Fruit fly (Drosophila melanogaster): ENCODE results near the gene Rala.

Rala gene

dm6 chrX:3686469-3687410 lies 32.7 kb downstream of the Rala start (continued):
- peak; percentile 68 for TF ChIP-seq kni (GFP tag; optimal IDR thresholded peaks at IDR 0.05)
- peak; percentile 78 for TF ChIP-seq Blimp-1 (GFP tag; optimal IDR thresholded peaks at IDR 0.05)
- TF ChIP-seq CG4424 (GFP tag; optimal IDR thresholded peaks at IDR 0.05), result peak; percentile 62
- peak; percentile 55 for TF ChIP-seq Hsf (GFP tag; optimal IDR thresholded peaks at IDR 0.05)
- no peak for TF ChIP-seq CG3281 (GFP tag; optimal IDR thresholded peaks at IDR 0.05)
- TF ChIP-seq ind (GFP tag; optimal IDR thresholded peaks at IDR 0.05), result peak; percentile 62
- TF ChIP-seq Optix (GFP tag; IDR thresholded peaks at IDR 0.05), result peak; percentile 67; the same call in 1 of the 3 replicates
- TF ChIP-seq CG9876 (GFP tag; optimal IDR thresholded peaks at IDR 0.05), result no peak
- TF ChIP-seq exex (tag; optimal IDR thresholded peaks at IDR 0.05), result no peak
- TF ChIP-seq ab (GFP tag; optimal IDR thresholded peaks at IDR 0.05), result peak; percentile 50
- peak; percentile 15 for TF ChIP-seq Deaf1 (tag; optimal IDR thresholded peaks at IDR 0.05)
- TF ChIP-seq NK7.1 (GFP tag; optimal IDR thresholded peaks at IDR 0.05), result peak; percentile 26
- TF ChIP-seq kay (GFP tag; optimal IDR thresholded peaks at IDR 0.05), result peak; percentile 35
- TF ChIP-seq CG10209 (GFP tag; optimal IDR thresholded peaks at IDR 0.05), result peak; percentile 54
- TF ChIP-seq crol (GFP tag; IDR thresholded peaks at IDR 0.05), result peak; percentile 91
- no peak for TF ChIP-seq sima (GFP tag; optimal IDR thresholded peaks at IDR 0.05)
- TF ChIP-seq lab (GFP tag; optimal IDR thresholded peaks at IDR 0.05), result peak; percentile 46
- peak; percentile 45 for TF ChIP-seq her (GFP tag; optimal IDR thresholded peaks at IDR 0.05)
- TF ChIP-seq Fer3 (tag; optimal IDR thresholded peaks at IDR 0.05), result peak; percentile 43
- TF ChIP-seq peb (GFP tag; IDR thresholded peaks at IDR 0.05), result peak; percentile 75
- 0 out of 2 replicates have a peak, but pooled peaks have one; percentile 9 for TF ChIP-seq CG32532 (GFP tag; IDR thresholded peaks at IDR 0.05)
- peak; percentile 5 for TF ChIP-seq Hand (GFP tag; optimal IDR thresholded peaks at IDR 0.05)
- peak; percentile 79 for TF ChIP-seq CG6689 (GFP tag; IDR thresholded peaks at IDR 0.05)
- TF ChIP-seq CG6272 (GFP tag; IDR thresholded peaks at IDR 0.05), result peak; percentile 42
- peak; percentile 63 for TF ChIP-seq CG10267 (tag; optimal IDR thresholded peaks at IDR 0.05)
- TF ChIP-seq Bteb2 (GFP tag; optimal IDR thresholded peaks at IDR 0.05), result no peak
- TF ChIP-seq gfzf (GFP tag; optimal IDR thresholded peaks at IDR 0.05), result no peak
- TF ChIP-seq Atf-2 (GFP tag; optimal IDR thresholded peaks at IDR 0.05), result peak; percentile 24
- peak; percentile 56 for TF ChIP-seq CG14441 (GFP tag; IDR thresholded peaks at IDR 0.05)
- no peak for TF ChIP-seq cad (GFP tag; optimal IDR thresholded peaks at IDR 0.05)
- TF ChIP-seq psq (GFP tag; optimal IDR thresholded peaks at IDR 0.05), result no peak
- TF ChIP-seq CG30403 (GFP tag; optimal IDR thresholded peaks at IDR 0.05), result peak; percentile 56
- peak; percentile 67 for TF ChIP-seq jumu (GFP tag; optimal IDR thresholded peaks at IDR 0.05)
- TF ChIP-seq CG11696 (GFP tag; IDR thresholded peaks at IDR 0.05), result no peak
- peak; percentile 10 for TF ChIP-seq CG13624 (GFP tag; optimal IDR thresholded peaks at IDR 0.05)
- TF ChIP-seq CG4282 (GFP tag; optimal IDR thresholded peaks at IDR 0.05), result peak; percentile 12
- TF ChIP-seq onecut (GFP tag; IDR thresholded peaks at IDR 0.05), result peak; percentile 82
- peak; percentile 69 for TF ChIP-seq Hr3 (GFP tag; optimal IDR thresholded peaks at IDR 0.05)
- TF ChIP-seq fru (optimal IDR thresholded peaks at IDR 0.05), result no peak
- peak; percentile 65 for TF ChIP-seq CG4820 (GFP tag; optimal IDR thresholded peaks at IDR 0.05)
- peak; percentile 7 for TF ChIP-seq CG18476 (GFP tag; optimal IDR thresholded peaks at IDR 0.05)
- TF ChIP-seq CG6854 (GFP tag; optimal IDR thresholded peaks at IDR 0.05), result no peak
- TF ChIP-seq dmrt11E (tag; optimal IDR thresholded peaks at IDR 0.05), result peak; percentile 76
- TF ChIP-seq CG14667 (GFP tag; IDR thresholded peaks at IDR 0.05), result peak; percentile 44; the same call in 1 of the 2 replicates
- peak in 1 of 2 experiments; percentile 93 for TF ChIP-seq eve (GFP tag; optimal IDR thresholded peaks at IDR 0.05)
- TF ChIP-seq Gug (GFP tag; IDR thresholded peaks at IDR 0.05), result peak; percentile 76; the same call in 3 of the 4 replicates
- TF ChIP-seq Dref (GFP tag; IDR thresholded peaks at IDR 0.05), result no peak
- TF ChIP-seq HLHmδ (GFP tag; optimal IDR thresholded peaks at IDR 0.05), result no peak
- TF ChIP-seq gsb-n (tag; optimal IDR thresholded peaks at IDR 0.05), result peak; percentile 77
- TF ChIP-seq slbo (GFP tag; IDR thresholded peaks at IDR 0.05), result peak; percentile 30; the same call in 1 of the 2 replicates
